Fruit fly (Drosophila melanogaster) whole organism, prepupa: ENCODE measurements around the gene CheA75a.

ENCODE experiments used
- Blimp-1 ChIP-seq: fragments of 200-800 bp; sonication (Bioruptor generic); optimal IDR thresholded peaks from 3 replicates; lab custom pipeline; 2017; ENCODE audit warnings: missing biosample characterization, missing genetic modification characterization, mild to moderate bottlenecking, moderate library complexity, missing genetic modification reagents
- CG10631 ChIP-seq: fragments of 200-800 bp; sonication (Bioruptor generic); optimal IDR thresholded peaks from 2 replicates; lab custom pipeline; 2016; ENCODE audit warnings: missing biosample characterization, missing genetic modification characterization
- CG11294 ChIP-seq: fragments of 200-800 bp; sonication (Bioruptor generic); IDR thresholded peaks from 2 replicates; pipeline ENCODE4 v1.3.6; 2022; ENCODE audit warnings: missing biosample characterization, missing genetic modification characterization
- CG11762 ChIP-seq: fragments of 200-800 bp; sonication (Bioruptor generic); optimal IDR thresholded peaks from 3 replicates; lab custom pipeline; 2016; ENCODE audit warnings: missing biosample characterization, missing genetic modification characterization; ENCODE audit not compliant: insufficient read depth
- CG11902 ChIP-seq: fragments of 200-800 bp; sonication (Bioruptor generic); optimal IDR thresholded peaks from 3 replicates; lab custom pipeline; 2016; ENCODE audit warnings: missing biosample characterization, missing genetic modification characterization
- CG15336 ChIP-seq: fragments of 200-800 bp; sonication (Bioruptor generic); IDR thresholded peaks from 2 replicates; pipeline ENCODE4 v1.3.6; 2022; ENCODE audit warnings: missing biosample characterization, missing genetic modification characterization
- CG1621 ChIP-seq: fragments of 200-800 bp; sonication (Bioruptor generic); optimal IDR thresholded peaks from 3 replicates; lab custom pipeline; 2018; ENCODE audit warnings: missing biosample characterization, mild to moderate bottlenecking, missing genetic modification characterization
- CG16779 ChIP-seq: fragments of 200-800 bp; sonication (Bioruptor generic); optimal IDR thresholded peaks from 3 replicates; lab custom pipeline; 2017; ENCODE audit warnings: missing biosample characterization, mild to moderate bottlenecking, missing genetic modification characterization
- CG31627 ChIP-seq: fragments of 200-800 bp; sonication (Bioruptor generic); optimal IDR thresholded peaks from 3 replicates; lab custom pipeline; 2016; ENCODE audit warnings: missing biosample characterization, missing genetic modification characterization
- CG32006 ChIP-seq: fragments of 200-800 bp; sonication (Bioruptor generic); optimal IDR thresholded peaks from 3 replicates; lab custom pipeline; 2017; ENCODE audit warnings: missing biosample characterization, mild to moderate bottlenecking, missing genetic modification characterization
- CG34406 ChIP-seq: fragments of 200-800 bp; sonication (Bioruptor generic); optimal IDR thresholded peaks from 3 replicates; lab custom pipeline; 2016; ENCODE audit warnings: missing biosample characterization, missing genetic modification characterization
- CG3919 ChIP-seq: fragments of 200-800 bp; sonication (Bioruptor generic); optimal IDR thresholded peaks from 3 replicates; lab custom pipeline; 2016; ENCODE audit warnings: missing biosample characterization, missing genetic modification characterization
- CG6163 ChIP-seq: fragments of 200-800 bp; sonication (Bioruptor generic); IDR thresholded peaks from 3 replicates; pipeline ENCODE4 v1.3.6; 2022; ENCODE audit warnings: missing biosample characterization, missing genetic modification characterization
- CG6276 ChIP-seq: fragments of 200-800 bp; sonication (Bioruptor generic); optimal IDR thresholded peaks from 2 replicates; lab custom pipeline; 2017; ENCODE audit warnings: missing biosample characterization, mild to moderate bottlenecking, missing genetic modification characterization
- CG6792 ChIP-seq: fragments of 200-800 bp; sonication (Bioruptor generic); optimal IDR thresholded peaks from 3 replicates; lab custom pipeline; 2016; ENCODE audit warnings: missing biosample characterization, missing genetic modification characterization
- CG6854 ChIP-seq: fragments of 200-800 bp; sonication (Bioruptor generic); optimal IDR thresholded peaks from 2 replicates; lab custom pipeline; 2017; ENCODE audit warnings: missing biosample characterization, mild to moderate bottlenecking, missing genetic modification characterization
- CG8119 ChIP-seq: fragments of 200-800 bp; sonication (Bioruptor generic); IDR thresholded peaks from 3 replicates; pipeline ENCODE4 v1.3.6; 2022; ENCODE audit warnings: missing biosample characterization, missing genetic modification characterization
- CG8319 ChIP-seq: fragments of 200-800 bp; sonication (Bioruptor generic); optimal IDR thresholded peaks from 3 replicates; lab custom pipeline; 2016; ENCODE audit warnings: missing biosample characterization, missing genetic modification characterization
- CG8632 ChIP-seq: fragments of 200-800 bp; sonication (Bioruptor generic); optimal IDR thresholded peaks from 3 replicates; lab custom pipeline; 2016; ENCODE audit warnings: missing biosample characterization, missing genetic modification characterization
- CG9139 ChIP-seq: fragments of 200-800 bp; sonication (Bioruptor generic); optimal IDR thresholded peaks from 3 replicates; lab custom pipeline; 2017; ENCODE audit warnings: missing biosample characterization, mild to moderate bottlenecking, missing genetic modification characterization
- Eip75B ChIP-seq: fragments of 200-800 bp; sonication (Bioruptor generic); optimal IDR thresholded peaks from 3 replicates; lab custom pipeline; 2016; ENCODE audit warnings: missing biosample characterization, missing genetic modification characterization
- Eip93F ChIP-seq: fragments of 200-800 bp; sonication (Bioruptor generic); optimal IDR thresholded peaks from 2 replicates; lab custom pipeline; 2016; ENCODE audit warnings: missing biosample characterization, mild to moderate bottlenecking, missing genetic modification characterization
- Ets96B ChIP-seq: fragments of 200-800 bp; optimal IDR thresholded peaks from 2 replicates; lab custom pipeline; 2019; ENCODE audit warnings: missing biosample characterization, mild to moderate bottlenecking, missing genetic modification characterization, moderate library complexity
- Gug ChIP-seq: fragments of 200-800 bp; sonication (Bioruptor generic); IDR thresholded peaks from 2 replicates; pipeline ENCODE4 v1.3.6; 2022; ENCODE audit warnings: missing biosample characterization, missing genetic modification characterization
- Hr38 ChIP-seq: sonication (Bioruptor generic); optimal IDR thresholded peaks from 2 replicates; lab custom pipeline; 2016; ENCODE audit warnings: missing biosample characterization, missing genetic modification characterization
- Hr39 ChIP-seq: fragments of 200-800 bp; sonication (Bioruptor generic); optimal IDR thresholded peaks from 2 replicates; lab custom pipeline; 2016; ENCODE audit warnings: missing biosample characterization, missing genetic modification characterization
- Lpt ChIP-seq: fragments of 200-800 bp; sonication (Bioruptor generic); optimal IDR thresholded peaks from 3 replicates; lab custom pipeline; 2016; ENCODE audit warnings: missing biosample characterization, missing genetic modification characterization
- OdsH ChIP-seq: fragments of 200-800 bp; sonication (Bioruptor generic); optimal IDR thresholded peaks from 3 replicates; lab custom pipeline; 2016; ENCODE audit warnings: missing biosample characterization, missing genetic modification characterization
- Smox ChIP-seq: fragments of 200-800 bp; sonication (Bioruptor generic); optimal IDR thresholded peaks from 3 replicates; lab custom pipeline; 2016; ENCODE audit warnings: missing biosample characterization, missing genetic modification characterization
- Sox102F ChIP-seq: fragments of 200-800 bp; sonication (Bioruptor generic); optimal IDR thresholded peaks from 2 replicates; lab custom pipeline; 2016; ENCODE audit warnings: missing biosample characterization, mild to moderate bottlenecking, missing genetic modification characterization
- Sox14 ChIP-seq: fragments of 200-800 bp; sonication (Bioruptor generic); optimal IDR thresholded peaks from 3 replicates; lab custom pipeline; 2016; ENCODE audit warnings: missing biosample characterization, missing genetic modification characterization
- Sox15 ChIP-seq: fragments of 200-800 bp; sonication (Bioruptor generic); optimal IDR thresholded peaks from 3 replicates; lab custom pipeline; 2016; ENCODE audit warnings: missing biosample characterization, missing genetic modification characterization
- achi ChIP-seq: fragments of 200-800 bp; sonication (Bioruptor generic); optimal IDR thresholded peaks from 3 replicates; lab custom pipeline; 2016; ENCODE audit warnings: missing biosample characterization, missing genetic modification characterization
- acj6 ChIP-seq: fragments of 200-800 bp; sonication (Bioruptor generic); optimal IDR thresholded peaks from 3 replicates; lab custom pipeline; 2016; ENCODE audit warnings: missing biosample characterization, missing genetic modification characterization
- dac ChIP-seq: fragments of 200-800 bp; sonication (Bioruptor generic); optimal IDR thresholded peaks from 2 replicates; lab custom pipeline; 2017; ENCODE audit warnings: missing biosample characterization, mild to moderate bottlenecking, missing genetic modification characterization
- dsx ChIP-seq: fragments of 200-800 bp; optimal IDR thresholded peaks from 3 replicates; lab custom pipeline; 2019; ENCODE audit warnings: missing biosample characterization, mild to moderate bottlenecking, missing genetic modification characterization, moderate library complexity; ENCODE audit not compliant: poor library complexity, severe bottlenecking
- eg ChIP-seq: fragments of 200-800 bp; sonication (Bioruptor generic); IDR thresholded peaks from 3 replicates; pipeline ENCODE4 v1.3.6; 2022; ENCODE audit warnings: missing biosample characterization, missing genetic modification characterization
- esn ChIP-seq: fragments of 200-800 bp; sonication (Bioruptor generic); optimal IDR thresholded peaks from 2 replicates; lab custom pipeline; 2016; ENCODE audit warnings: missing biosample characterization, mild to moderate bottlenecking, missing genetic modification characterization, moderate library complexity
- fd59A ChIP-seq: fragments of 200-800 bp; sonication (Bioruptor generic); optimal IDR thresholded peaks from 2 replicates; lab custom pipeline; 2017; ENCODE audit warnings: missing biosample characterization, mild to moderate bottlenecking, missing genetic modification characterization, missing genetic modification reagents
- fkh ChIP-seq: fragments of 200-800 bp; sonication (Bioruptor generic); optimal IDR thresholded peaks from 3 replicates; lab custom pipeline; 2017; ENCODE audit warnings: missing biosample characterization, mild to moderate bottlenecking, missing genetic modification characterization, moderate library complexity
- net ChIP-seq: fragments of 200-800 bp; sonication (Bioruptor generic); optimal IDR thresholded peaks from 3 replicates; lab custom pipeline; 2016; ENCODE audit warnings: missing biosample characterization, missing genetic modification characterization
- pdm3 ChIP-seq: fragments of 200-800 bp; sonication (Bioruptor generic); optimal IDR thresholded peaks from 3 replicates; lab custom pipeline; 2016; ENCODE audit warnings: missing biosample characterization, missing genetic modification characterization
- salr ChIP-seq, 2 experiments: fragments of 200-800 bp; sonication (Bioruptor generic); optimal IDR thresholded peaks; 3 replicates each; lab custom pipeline; 2016 to 2018; ENCODE audit warnings: missing biosample characterization in 2 of 2, missing genetic modification characterization in 2 of 2, mild to moderate bottlenecking in 1 of 2
- spab ChIP-seq: fragments of 200-800 bp; sonication (Bioruptor generic); optimal IDR thresholded peaks from 2 replicates; lab custom pipeline; 2017; ENCODE audit warnings: missing biosample characterization, mild to moderate bottlenecking, missing genetic modification characterization, missing genetic modification reagents
- ss ChIP-seq, 2 experiments: fragments of 200-800 bp; sonication (Bioruptor generic); optimal IDR thresholded peaks; 2 replicates in 1 of 2; 3 replicates in 1 of 2; lab custom pipeline; 2017 to 2018; ENCODE audit warnings: mild to moderate bottlenecking in 2 of 2, missing biosample characterization in 2 of 2, missing genetic modification characterization in 2 of 2, moderate library complexity in 1 of 2
- vri ChIP-seq: fragments of 200-800 bp; sonication (Bioruptor generic); optimal IDR thresholded peaks from 3 replicates; lab custom pipeline; 2016; ENCODE audit warnings: missing biosample characterization, mild to moderate bottlenecking, missing genetic modification characterization

Gene CheA75a

DNA sequence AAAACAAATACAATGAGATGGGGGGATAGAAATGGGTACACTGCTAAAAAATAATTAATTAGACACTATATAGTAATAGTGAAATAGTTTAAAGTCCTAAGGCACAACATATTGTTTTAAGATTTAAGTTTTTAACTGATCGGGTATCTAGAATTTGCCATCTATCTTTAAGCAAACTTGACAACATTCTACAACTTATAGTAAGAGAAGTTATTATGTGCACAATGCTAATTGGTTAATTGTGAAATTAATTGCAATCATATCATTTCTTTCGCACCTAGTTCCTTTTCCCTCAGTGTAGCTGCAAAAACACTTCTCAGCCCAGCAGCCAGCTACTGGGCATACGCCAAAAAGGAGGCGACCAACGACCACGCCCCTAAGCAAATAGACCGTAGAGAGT lies 13.3 kb upstream of the CheA75a start (continued):
- TF ChIP-seq eg (GFP tag; lab: Robert Waterston, UW) (peak; percentile 69; the same call in 2 of the 3 replicates), CG1621 (tag; lab: Kevin White, UChicago) (peak; percentile 83), Sox102F (GFP tag; lab: Kevin White, UChicago) (peak; percentile 37), CG32006 (peak; percentile 91), net (GFP tag; lab: Kevin White, UChicago) (peak; percentile 71), acj6 (GFP tag; lab: Kevin White, UChicago) (peak; percentile 86), CG16779 (tag; lab: Kevin White, UChicago) (peak; percentile 59), vri (GFP tag; lab: Kevin White, UChicago) (peak; percentile 9), Gug (GFP tag; lab: Robert Waterston, UW) (peak; percentile 66), ss (GFP tag; optimal IDR thresholded peaks at IDR 0.05; lab: Kevin White, UChicago) (peak; percentile 67 to 72), Sox14 (GFP tag; lab: Kevin White, UChicago) (peak; percentile 90), CG3919 (GFP tag; lab: Kevin White, UChicago) (peak; percentile 86), CG8119 (GFP tag; lab: Robert Waterston, UW) (peak; percentile 87), CG6163 (peak; percentile 84), Eip93F (no peak), dac (GFP tag; lab: Kevin White, UChicago) (peak; percentile 59), Blimp-1 (no peak), CG9139 (peak; percentile 50), CG11902 (GFP tag; lab: Kevin White, UChicago) (peak; percentile 14), spab (GFP tag; lab: Kevin White, UChicago) (peak; percentile 85), esn (GFP tag; lab: Kevin White, UChicago) (peak; percentile 58), dsx (GFP tag; lab: Kevin White, UChicago) (peak; percentile 56), Lpt (GFP tag; lab: Kevin White, UChicago) (peak; percentile 79), salr (GFP tag; optimal IDR thresholded peaks at IDR 0.05; lab: Kevin White, UChicago) (peak; percentile 80 to 90), CG6276 (GFP tag; lab: Kevin White, UChicago) (peak; percentile 72), CG15336 (GFP tag; lab: Robert Waterston, UW) (peak; percentile 85), CG8319 (GFP tag; lab: Kevin White, UChicago) (peak; percentile 37), pdm3 (GFP tag; lab: Kevin White, UChicago) (peak; percentile 78), Ets96B (peak; percentile 92), CG11294 (GFP tag; lab: Robert Waterston, UW) (peak; percentile 56; the same call in 1 of the 2 replicates), CG11762 (GFP tag; lab: Kevin White, UChicago) (peak; percentile 72), CG6854 (GFP tag; lab: Kevin White, UChicago) (no peak), Sox15 (GFP tag; lab: Kevin White, UChicago) (peak; percentile 17), achi (GFP tag; lab: Kevin White, UChicago) (peak; percentile 89), CG6792 (GFP tag; lab: Kevin White, UChicago) (peak; percentile 57), fkh (GFP tag; lab: Kevin White, UChicago) (no peak), OdsH (GFP tag; lab: Kevin White, UChicago) (peak; percentile 82)

DNA sequence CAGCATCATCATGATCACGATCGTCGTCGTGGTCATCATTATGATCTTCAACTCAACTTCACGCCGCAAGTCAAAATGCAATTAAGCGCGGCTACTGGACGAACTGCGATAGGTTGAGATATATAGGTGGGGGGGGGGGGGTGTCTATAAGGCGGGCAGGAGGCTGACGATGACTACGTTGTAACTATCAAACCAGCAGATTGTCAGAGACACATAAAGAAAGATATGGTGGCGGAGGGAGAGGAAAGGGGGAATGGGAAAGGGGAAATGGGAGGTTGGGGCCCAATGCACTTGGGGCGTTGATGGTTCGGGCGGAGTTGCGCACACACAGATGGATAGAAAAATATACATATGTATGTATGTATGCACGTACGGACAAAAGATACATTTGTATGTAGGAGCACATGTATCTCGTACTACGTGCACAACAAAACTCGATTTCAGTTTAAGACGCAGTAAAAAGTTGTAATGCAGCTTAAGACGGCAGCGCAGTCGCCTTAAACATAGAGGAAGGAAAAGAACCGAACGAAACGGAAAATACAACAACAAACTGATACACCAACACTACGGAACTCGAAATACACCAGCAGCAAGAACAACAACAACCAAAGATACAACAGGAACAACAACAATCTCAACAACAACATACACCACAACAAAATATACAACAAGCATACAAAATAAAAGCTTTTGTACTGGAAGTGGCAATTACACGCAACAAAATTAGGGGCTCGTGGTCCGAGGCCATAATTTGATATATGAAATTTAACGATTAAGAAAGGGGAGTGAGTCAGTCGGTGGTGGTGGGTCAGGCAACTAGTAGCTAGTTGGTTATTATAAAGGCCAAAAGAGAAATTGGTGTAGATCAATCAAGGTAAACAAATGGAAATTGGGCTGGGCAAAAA lies 12.6 kb upstream of the CheA75a start:
- TF ChIP-seq fd59A (GFP tag; lab: Kevin White, UChicago) (no peak), dsx (GFP tag; lab: Kevin White, UChicago) (peak; percentile 87), CG8632 (no peak), salr (GFP tag; optimal IDR thresholded peaks at IDR 0.05; lab: Kevin White, UChicago) (peak in 1 of 2 experiments; percentile 19), Sox102F (GFP tag; lab: Kevin White, UChicago) (peak; percentile 28), CG9139 (no peak), esn (GFP tag; lab: Kevin White, UChicago) (peak; percentile 30), Blimp-1 (peak; percentile 66), fkh (GFP tag; lab: Kevin White, UChicago) (no peak), Sox14 (GFP tag; lab: Kevin White, UChicago) (peak; percentile 25), Hr38 (GFP tag; lab: Kevin White, UChicago) (no peak), net (GFP tag; lab: Kevin White, UChicago) (no peak), Hr39 (GFP tag; lab: Kevin White, UChicago) (peak; percentile 32), Gug (GFP tag; lab: Robert Waterston, UW) (no peak), CG10631 (no peak), CG6276 (GFP tag; lab: Kevin White, UChicago) (no peak), CG31627 (no peak), Eip75B (peak; percentile 2), Eip93F (no peak), CG34406 (GFP tag; lab: Kevin White, UChicago) (peak; percentile 8), Smox (GFP tag; lab: Kevin White, UChicago) (no peak), CG8119 (GFP tag; lab: Robert Waterston, UW) (peak; percentile 14; the same call in 1 of the 3 replicates)
